Worm (Caenorhabditis elegans) whole organism, young adult: ENCODE results near the gene rps-14.

ENCODE experiments used
- B0336.3 ChIP-seq: fragments of 200-800 bp; sonication (Bioruptor generic); IDR thresholded peaks from 2 replicates; pipeline ENCODE4 v1.3.6; 2022; ENCODE audit warnings: missing genetic modification characterization, missing compliant biosample characterization
- F33H1.4 ChIP-seq: fragments of 200-800 bp; sonication (Bioruptor generic); IDR thresholded peaks from 2 replicates; pipeline ENCODE4 v1.3.6; 2022; ENCODE audit warnings: missing genetic modification reagents, missing genetic modification characterization, missing compliant biosample characterization
- F49E8.2 ChIP-seq: sonication (generic microtip); optimal IDR thresholded peaks from 3 replicates; lab custom pipeline; 2017; ENCODE audit warnings: missing genetic modification characterization, mild to moderate bottlenecking, missing compliant biosample characterization, antibody characterized with exemption, moderate library complexity; ENCODE audit not compliant: insufficient read depth
- F57A8.1 ChIP-seq: fragments of 200-800 bp; sonication (Bioruptor generic); optimal IDR thresholded peaks from 2 replicates; lab custom pipeline; 2018; ENCODE audit warnings: mild to moderate bottlenecking, missing genetic modification characterization, moderate library complexity, missing compliant biosample characterization
- F57C9.4 ChIP-seq: sonication (generic microtip); optimal IDR thresholded peaks from 2 replicates; lab custom pipeline; 2017; ENCODE audit warnings: mild to moderate bottlenecking, missing genetic modification characterization, missing compliant biosample characterization
- Y53G8AR.9 ChIP-seq: fragments of 200-800 bp; sonication (Bioruptor generic); conservative IDR thresholded peaks from 2 replicates; pipeline ENCODE4 v1.3.6; 2022; ENCODE audit warnings: missing genetic modification reagents, missing genetic modification characterization, missing compliant biosample characterization
- Y79H2A.3 ChIP-seq: fragments of 200-800 bp; sonication (Bioruptor generic); conservative IDR thresholded peaks from 2 replicates; pipeline ENCODE4 v1.3.6; 2022; ENCODE audit warnings: missing genetic modification reagents, missing genetic modification characterization, missing compliant biosample characterization
- Y95B8A.8 ChIP-seq: fragments of 200-800 bp; sonication (Bioruptor generic); IDR thresholded peaks from 2 replicates; pipeline ENCODE4 v1.3.6; 2022; ENCODE audit warnings: missing genetic modification reagents, missing genetic modification characterization, missing compliant biosample characterization
- aptf-2 ChIP-seq: fragments of 200-800 bp; sonication (Bioruptor generic); conservative IDR thresholded peaks from 2 replicates; pipeline ENCODE4 v1.3.6; 2022; ENCODE audit warnings: missing genetic modification reagents, missing genetic modification characterization, missing compliant biosample characterization
- athp-1 ChIP-seq: sonication (generic microtip); optimal IDR thresholded peaks from 2 replicates; lab custom pipeline; 2017; ENCODE audit warnings: mild to moderate bottlenecking, missing genetic modification characterization, missing compliant biosample characterization
- attf-6 ChIP-seq: fragments of 200-800 bp; sonication (Bioruptor generic); IDR thresholded peaks from 2 replicates; pipeline ENCODE4 v1.3.6; 2022; ENCODE audit warnings: missing genetic modification reagents, missing genetic modification characterization, missing compliant biosample characterization
- ceh-100 ChIP-seq: fragments of 200-800 bp; sonication (Bioruptor generic); IDR thresholded peaks from 2 replicates; pipeline ENCODE4 v1.3.6; 2022; ENCODE audit warnings: missing genetic modification reagents, missing genetic modification characterization, missing compliant biosample characterization
- ceh-40 ChIP-seq: fragments of 200-800 bp; sonication (Bioruptor generic); IDR thresholded peaks from 2 replicates; pipeline ENCODE4 v1.3.6; 2022; ENCODE audit warnings: missing genetic modification characterization, missing compliant biosample characterization
- dpff-1 ChIP-seq: sonication (generic microtip); optimal IDR thresholded peaks from 2 replicates; lab custom pipeline; 2017; ENCODE audit warnings: mild to moderate bottlenecking, missing genetic modification characterization, missing compliant biosample characterization
- egl-44 ChIP-seq: fragments of 200-800 bp; sonication (Bioruptor generic); IDR thresholded peaks from 2 replicates; pipeline ENCODE4 v1.3.6; 2022; ENCODE audit warnings: missing genetic modification reagents, missing genetic modification characterization, missing compliant biosample characterization
- ekl-4 ChIP-seq: fragments of 200-800 bp; sonication (Bioruptor generic); IDR thresholded peaks from 2 replicates; pipeline ENCODE4 v1.3.6; 2022; ENCODE audit warnings: missing genetic modification reagents, missing genetic modification characterization, missing compliant biosample characterization
- hmg-1.2 ChIP-seq: fragments of 200-800 bp; sonication (Bioruptor generic); IDR thresholded peaks from 2 replicates; pipeline ENCODE4 v1.3.6; 2022; ENCODE audit warnings: missing genetic modification reagents, missing genetic modification characterization, missing compliant biosample characterization
- hrde-1 ChIP-seq: sonication (generic microtip); optimal IDR thresholded peaks from 2 replicates; lab custom pipeline; 2016; ENCODE audit warnings: missing genetic modification characterization, mild to moderate bottlenecking, missing compliant biosample characterization, moderate library complexity, missing genotype, missing genetic modification reagents, borderline replicate concordance
- hsf-1 ChIP-seq: fragments of 200-800 bp; sonication (Bioruptor generic); IDR thresholded peaks from 2 replicates; pipeline ENCODE4 v1.3.6; 2022; ENCODE audit warnings: missing genetic modification reagents, missing genetic modification characterization, missing compliant biosample characterization
- let-607 ChIP-seq, 2 experiments: fragments of 200-800 bp in 1 of 2; sonication (Bioruptor generic) in 1 of 2; sonication (generic microtip) in 1 of 2; optimal IDR thresholded peaks; 2 replicates each; lab custom pipeline; 2016 to 2018; ENCODE audit warnings: mild to moderate bottlenecking in 2 of 2, missing compliant biosample characterization in 2 of 2, missing genetic modification characterization in 2 of 2, moderate library complexity in 2 of 2, missing genotype in 1 of 2
- lin-35 ChIP-seq, 3 experiments: fragments of 150-350 bp in 2 of 3; sonication (generic microtip) in 1 of 3; optimal IDR thresholded peaks; 2 replicates each; lab custom pipeline; 2014 to 2018; ENCODE audit warnings: missing biosample characterization in 3 of 3, missing genetic modification characterization in 3 of 3, missing genetic modification reagents in 3 of 3
- lin-40 ChIP-seq: sonication (generic microtip); optimal IDR thresholded peaks from 2 replicates; lab custom pipeline; 2016; ENCODE audit warnings: missing genetic modification characterization, mild to moderate bottlenecking, missing compliant biosample characterization, missing genotype, missing genetic modification reagents
- lin-54 ChIP-seq: fragments of 200-800 bp; sonication (Bioruptor generic); optimal IDR thresholded peaks from 2 replicates; lab custom pipeline; 2018; ENCODE audit warnings: mild to moderate bottlenecking, missing genetic modification characterization, missing compliant biosample characterization
- lir-1 ChIP-seq: fragments of 200-800 bp; sonication (Bioruptor generic); conservative IDR thresholded peaks from 2 replicates; pipeline ENCODE4 v1.3.6; 2022; ENCODE audit warnings: missing genetic modification reagents, missing genetic modification characterization, missing compliant biosample characterization
- lsl-1 ChIP-seq: fragments of 200-800 bp; sonication (Bioruptor generic); optimal IDR thresholded peaks from 2 replicates; lab custom pipeline; 2018; ENCODE audit warnings: mild to moderate bottlenecking, missing genetic modification characterization, moderate library complexity, missing compliant biosample characterization
- madf-10 ChIP-seq: sonication (generic microtip); optimal IDR thresholded peaks from 2 replicates; lab custom pipeline; 2016; ENCODE audit warnings: mild to moderate bottlenecking, missing genetic modification characterization, missing compliant biosample characterization
- madf-3 ChIP-seq: fragments of 200-800 bp; sonication (Bioruptor generic); IDR thresholded peaks from 2 replicates; pipeline ENCODE4 v1.3.6; 2022; ENCODE audit warnings: missing genetic modification reagents, missing genetic modification characterization, missing compliant biosample characterization
- mcd-1 ChIP-seq: fragments of 200-800 bp; sonication (Bioruptor generic); IDR thresholded peaks from 2 replicates; pipeline ENCODE4 v1.3.6; 2022; ENCODE audit warnings: missing genetic modification reagents, missing genetic modification characterization, missing compliant biosample characterization
- mxl-1 ChIP-seq: sonication (generic microtip); optimal IDR thresholded peaks from 2 replicates; lab custom pipeline; 2016; ENCODE audit warnings: missing genetic modification characterization, missing compliant biosample characterization
- nfyb-1 ChIP-seq: fragments of 200-800 bp; sonication (Bioruptor generic); IDR thresholded peaks from 2 replicates; pipeline ENCODE4 v1.3.6; 2022; ENCODE audit warnings: missing genetic modification reagents, missing genetic modification characterization, missing compliant biosample characterization
- nhr-80 ChIP-seq: sonication (generic microtip); optimal IDR thresholded peaks from 2 replicates; lab custom pipeline; 2016; ENCODE audit warnings: missing genetic modification characterization, missing compliant biosample characterization
- pha-4 ChIP-seq: fragments of 150-350 bp; sonication (generic microtip); optimal IDR thresholded peaks from 2 replicates; lab custom pipeline; 2014; ENCODE audit warnings: missing biosample characterization, missing genetic modification reagents, missing genetic modification characterization
- rcor-1 ChIP-seq: fragments of 200-800 bp; sonication (Bioruptor generic); IDR thresholded peaks from 2 replicates; pipeline ENCODE4 v1.3.6; 2022; ENCODE audit warnings: missing genetic modification reagents, missing genetic modification characterization, missing compliant biosample characterization
- rec-8 ChIP-seq, 2 experiments: sonication (generic microtip); optimal IDR thresholded peaks; 2 replicates each; lab custom pipeline; 2016; ENCODE audit warnings: mild to moderate bottlenecking in 2 of 2, missing genetic modification characterization in 2 of 2, missing genetic modification reagents in 2 of 2, missing genotype in 2 of 2, missing biosample characterization in 1 of 2, missing compliant biosample characterization in 1 of 2, moderate library complexity in 1 of 2
- sdz-38 ChIP-seq: sonication (generic microtip); optimal IDR thresholded peaks from 2 replicates; lab custom pipeline; 2016; ENCODE audit warnings: missing genotype, missing genetic modification characterization, missing compliant biosample characterization
- sea-2 ChIP-seq: fragments of 200-800 bp; sonication (Bioruptor generic); IDR thresholded peaks from 2 replicates; pipeline ENCODE4 v1.3.6; 2022; ENCODE audit warnings: missing genetic modification characterization, missing compliant biosample characterization
- snpc-1.1 ChIP-seq: sonication (generic microtip); optimal IDR thresholded peaks from 2 replicates; lab custom pipeline; 2017; ENCODE audit warnings: missing genetic modification characterization, mild to moderate bottlenecking, missing compliant biosample characterization, antibody characterized with exemption, moderate library complexity, missing genotype, missing genetic modification reagents; ENCODE audit not compliant: insufficient read depth
- snpc-3.4 ChIP-seq: sonication (generic microtip); optimal IDR thresholded peaks from 2 replicates; lab custom pipeline; 2017; ENCODE audit warnings: missing genetic modification characterization, mild to moderate bottlenecking, missing compliant biosample characterization, antibody characterized with exemption, moderate library complexity, missing genotype, missing genetic modification reagents
- snpc-4 ChIP-seq, 5 experiments: fragments of 150-350 bp in 1 of 5; sonication (generic microtip) in 4 of 5; optimal IDR thresholded peaks; 2 replicates each; lab custom pipeline; 2014 to 2018; ENCODE audit warnings: missing genetic modification characterization in 5 of 5, missing biosample characterization in 3 of 5, antibody characterized with exemption in 2 of 5, mild to moderate bottlenecking in 2 of 5, missing compliant biosample characterization in 2 of 5, missing genotype in 2 of 5, moderate library complexity in 2 of 5, missing genetic modification reagents in 1 of 5
- somi-1 ChIP-seq: fragments of 200-800 bp; sonication (Bioruptor generic); optimal IDR thresholded peaks from 2 replicates; lab custom pipeline; 2018; ENCODE audit warnings: mild to moderate bottlenecking, missing genetic modification characterization, missing compliant biosample characterization
- tbp1 ChIP-seq: fragments of 200-800 bp; sonication (Bioruptor generic); optimal IDR thresholded peaks from 2 replicates; lab custom pipeline; 2018; ENCODE audit warnings: mild to moderate bottlenecking, missing genetic modification characterization, missing compliant biosample characterization
- ztf-6 ChIP-seq: fragments of 200-800 bp; sonication (Bioruptor generic); IDR thresholded peaks from 2 replicates; pipeline ENCODE4 v1.3.6; 2022; ENCODE audit warnings: missing genetic modification reagents, missing genetic modification characterization, missing compliant biosample characterization

The rps-14 gene

ce11 chrIII:7212028-7212427, 32.6 kb upstream of the rps-14 start:
- TF ChIP-seq snpc-1.1 (tag; lab: Kevin White, UChicago) (no peak), nhr-80 (peak; percentile 50), sdz-38 (tag; lab: Kevin White, UChicago) (no peak)

ce11 chrIII:7210486-7210885, 31.1 kb upstream of the rps-14 start:
- TF ChIP-seq pha-4 (tag; lab: Kevin White, UChicago) (no peak), madf-3 (peak; percentile 42; the same call in 1 of the 2 replicates), F57C9.4 (tag; lab: Kevin White, UChicago) (no peak), mcd-1 (GFP tag; lab: Robert Waterston, UW) (0 out of 2 replicates have a peak, but pooled peaks have one; percentile 6)

- TF ChIP-seq mxl-1 (tag; lab: Kevin White, UChicago): no peak
- peak; percentile 24; the same call in 1 of the 2 replicates for TF ChIP-seq hmg-1.2 (GFP tag; lab: Robert Waterston, UW)
- peak; percentile 42 for TF ChIP-seq lsl-1 (GFP tag; lab: Kevin White, UChicago)
- no peak for TF ChIP-seq sea-2 (GFP tag; lab: Robert Waterston, UW)
- TF ChIP-seq lin-40 (tag; lab: Kevin White, UChicago): no peak
- TF ChIP-seq attf-6 (GFP tag; lab: Robert Waterston, UW): peak; percentile 60
- peak; percentile 54 for TF ChIP-seq B0336.3 (GFP tag; lab: Robert Waterston, UW)
- TF ChIP-seq snpc-4 (GFP tag; optimal IDR thresholded peaks at IDR 0.05; lab: Kevin White, UChicago): no peak
- TF ChIP-seq snpc-4 (tag; optimal IDR thresholded peaks at IDR 0.05; lab: Kevin White, UChicago): peak in 1 of 4 experiments; percentile 3
- peak; percentile 77 for TF ChIP-seq hrde-1 (tag; lab: Kevin White, UChicago)
- TF ChIP-seq lin-35 (GFP tag; optimal IDR thresholded peaks at IDR 0.05; lab: Kevin White, UChicago): no peak
- no peak; the same call in 1 of the 2 replicates for TF ChIP-seq rcor-1 (GFP tag; lab: Robert Waterston, UW)
- peak; percentile 38 for TF ChIP-seq F33H1.4 (GFP tag; lab: Robert Waterston, UW)
- TF ChIP-seq aptf-2: no peak
- 0 out of 2 replicates have a peak, but pooled peaks have one; percentile 47 for TF ChIP-seq nfyb-1 (GFP tag; lab: Robert Waterston, UW)
- no peak for TF ChIP-seq dpff-1
- no peak for TF ChIP-seq ceh-40
- TF ChIP-seq snpc-3.4 (tag; lab: Kevin White, UChicago): peak; percentile 37
- peak; percentile 57 for TF ChIP-seq F49E8.2 (tag; lab: Kevin White, UChicago)
- no peak for TF ChIP-seq lir-1 (GFP tag; lab: Robert Waterston, UW)
- TF ChIP-seq tbp1 (GFP tag; lab: Kevin White, UChicago): no peak
- no peak for TF ChIP-seq Y95B8A.8 (GFP tag; lab: Robert Waterston, UW)
- TF ChIP-seq ceh-100 (GFP tag; lab: Robert Waterston, UW): peak; percentile 24; the same call in 1 of the 2 replicates
- TF ChIP-seq Y79H2A.3: no peak
- TF ChIP-seq ztf-6 (GFP tag; lab: Robert Waterston, UW): no peak
- TF ChIP-seq athp-1: peak; percentile 12
- no peak for TF ChIP-seq somi-1 (GFP tag; lab: Kevin White, UChicago)
- peak in 1 of 2 experiments; percentile 4 for TF ChIP-seq rec-8 (tag; optimal IDR thresholded peaks at IDR 0.05; lab: Kevin White, UChicago)
- peak; percentile 45; the same call in 1 of the 2 replicates for TF ChIP-seq ekl-4 (GFP tag; lab: Robert Waterston, UW)
- 0 out of 2 replicates have a peak, but pooled peaks have one; percentile 35 for TF ChIP-seq egl-44 (GFP tag; lab: Robert Waterston, UW)
- TF ChIP-seq let-607 (tag; optimal IDR thresholded peaks at IDR 0.05; lab: Kevin White, UChicago): no peak
- 0 out of 2 replicates have a peak, but pooled peaks have one; percentile 26 for TF ChIP-seq Y53G8AR.9 (GFP tag; lab: Robert Waterston, UW)
- peak; percentile 53 for TF ChIP-seq lin-54 (GFP tag; lab: Kevin White, UChicago)
- TF ChIP-seq hsf-1 (GFP tag; lab: Robert Waterston, UW): 0 out of 2 replicates have a peak, but pooled peaks have one; percentile 5
- TF ChIP-seq madf-10: no peak
- no peak for TF ChIP-seq pha-4 (tag; lab: Kevin White, UChicago)
- peak; percentile 62; the same call in 1 of the 2 replicates for TF ChIP-seq madf-3
- TF ChIP-seq F57A8.1 (GFP tag; lab: Kevin White, UChicago): peak; percentile 6
These were observed 30.3 kb upstream of the rps-14 start, which contains the start of gene R151.2 for ce11 chrIII:7209721-7210120. R151.2 (plus strand) TSS chrIII:7209967.
